Fruit fly (Drosophila melanogaster): ENCODE measurements around the gene CG12229.

The CG12229 gene

dm6 chr3L:17432947-17433346, 3.3 kb downstream of the CG12229 start, which contains the start of gene frc (continued):
- TF ChIP-seq CG34422 (GFP tag; IDR thresholded peaks at IDR 0.05): peak; percentile 66; the same call in 1 of the 3 replicates
- TF ChIP-seq Xrp1 (GFP tag; IDR thresholded peaks at IDR 0.05): 0 out of 2 replicates have a peak, but pooled peaks have one; percentile 13
- no peak for TF ChIP-seq ash1 (GFP tag; optimal IDR thresholded peaks at IDR 0.05)
- peak; percentile 27; the same call in 1 of the 2 replicates for TF ChIP-seq hbn (GFP tag; IDR thresholded peaks at IDR 0.05; ENCODE audit: partially characterized antibody)
- no peak for TF ChIP-seq Side (GFP tag; optimal IDR thresholded peaks at IDR 0.05)
- TF ChIP-seq trh (GFP tag; optimal IDR thresholded peaks at IDR 0.05): no peak
- no peak for TF ChIP-seq cas (GFP tag; IDR thresholded peaks at IDR 0.05)
- peak; percentile 38 for TF ChIP-seq nom (GFP tag; optimal IDR thresholded peaks at IDR 0.05)
- TF ChIP-seq crol (GFP tag; IDR thresholded peaks at IDR 0.05): 0 out of 2 replicates have a peak, but pooled peaks have one; percentile 6
- TF ChIP-seq amos (GFP tag; IDR thresholded peaks at IDR 0.05; ENCODE audit: partially characterized antibody): 0 out of 2 replicates have a peak, but pooled peaks have one; percentile 26
- TF ChIP-seq CG1603 (tag; optimal IDR thresholded peaks at IDR 0.05): peak; percentile 5
- TF ChIP-seq Ets97D (GFP tag; optimal IDR thresholded peaks at IDR 0.05): no peak
- TF ChIP-seq chm (GFP tag; IDR thresholded peaks at IDR 0.05): 0 out of 2 replicates have a peak, but pooled peaks have one; percentile 50
- peak; percentile 40 for TF ChIP-seq CG4617 (GFP tag; optimal IDR thresholded peaks at IDR 0.05; ENCODE audit: borderline replicate concordance)
- peak; percentile 40; the same call in 1 of the 2 replicates for TF ChIP-seq Bgb (GFP tag; IDR thresholded peaks at IDR 0.05; ENCODE audit: partially characterized antibody)
- TF ChIP-seq dysf (GFP tag; IDR thresholded peaks at IDR 0.05): no peak
- no peak for TF ChIP-seq CG10959 (GFP tag; IDR thresholded peaks at IDR 0.05)
- TF ChIP-seq CG2889 (GFP tag; IDR thresholded peaks at IDR 0.05): no peak
- 0 out of 3 replicates have a peak, but pooled peaks have one; percentile 42 for TF ChIP-seq Opbp (GFP tag; IDR thresholded peaks at IDR 0.05; ENCODE audit: partially characterized antibody)
- no peak for TF ChIP-seq Lhr (GFP tag; optimal IDR thresholded peaks at IDR 0.05)
- no peak for TF ChIP-seq Nf-YC (tag; optimal IDR thresholded peaks at IDR 0.05)
- TF ChIP-seq zf30C (GFP tag; optimal IDR thresholded peaks at IDR 0.05): no peak
- TF ChIP-seq stwl (tag; optimal IDR thresholded peaks at IDR 0.05): peak; percentile 8
- TF ChIP-seq croc (GFP tag; conservative IDR thresholded peaks at IDR 0.05): no peak
- no peak for TF ChIP-seq Atf6 (GFP tag; IDR thresholded peaks at IDR 0.05)
- TF ChIP-seq Dbx (GFP tag; IDR thresholded peaks at IDR 0.05): peak; percentile 39; the same call in 1 of the 3 replicates
- TF ChIP-seq CG3995 (GFP tag; optimal IDR thresholded peaks at IDR 0.05): peak; percentile 80
- TF ChIP-seq CG13287 (GFP tag; IDR thresholded peaks at IDR 0.05; ENCODE audit: partially characterized antibody): 0 out of 2 replicates have a peak, but pooled peaks have one; percentile 6
- TF ChIP-seq CG9797 (GFP tag; optimal IDR thresholded peaks at IDR 0.05): peak; percentile 54
- no peak for TF ChIP-seq CG10147 (GFP tag; optimal IDR thresholded peaks at IDR 0.05)
- peak; percentile 73 for TF ChIP-seq Med (GFP tag)
- TF ChIP-seq Hey (tag; optimal IDR thresholded peaks at IDR 0.05): no peak
- 0 out of 3 replicates have a peak, but pooled peaks have one; percentile 14 for TF ChIP-seq CG34224 (GFP tag; IDR thresholded peaks at IDR 0.05; ENCODE audit: partially characterized antibody)
- peak; percentile 45 for TF ChIP-seq HLHmδ (GFP tag; optimal IDR thresholded peaks at IDR 0.05)
- peak; percentile 29 for TF ChIP-seq Jarid2 (GFP tag; optimal IDR thresholded peaks at IDR 0.05)
- peak; percentile 89 for TF ChIP-seq CG12769 (tag; optimal IDR thresholded peaks at IDR 0.05)
- TF ChIP-seq ato (GFP tag; IDR thresholded peaks at IDR 0.05; ENCODE audit: partially characterized antibody): 0 out of 2 replicates have a peak, but pooled peaks have one; percentile 14
- TF ChIP-seq CG1792 (GFP tag; optimal IDR thresholded peaks at IDR 0.05): no peak
- TF ChIP-seq MESR4 (GFP tag; optimal IDR thresholded peaks at IDR 0.05): peak; percentile 77
- TF ChIP-seq CG31388 (GFP tag; optimal IDR thresholded peaks at IDR 0.05): no peak
- peak; percentile 65 for TF ChIP-seq MBD-R2 (GFP tag; IDR thresholded peaks at IDR 0.05)
- no peak for TF ChIP-seq CG15269 (tag; optimal IDR thresholded peaks at IDR 0.05)
- peak; percentile 53 for TF ChIP-seq vvl (GFP tag; IDR thresholded peaks at IDR 0.05)
- no peak for TF ChIP-seq tin (GFP tag; optimal IDR thresholded peaks at IDR 0.05)
- no peak for TF ChIP-seq Six4 (GFP tag; optimal IDR thresholded peaks at IDR 0.05)
- TF ChIP-seq Lim3 (GFP tag; IDR thresholded peaks at IDR 0.05): no peak
- peak; percentile 18 for TF ChIP-seq Deaf1 (tag; optimal IDR thresholded peaks at IDR 0.05)
- no peak for TF ChIP-seq B-H2 (GFP tag; optimal IDR thresholded peaks at IDR 0.05)
- TF ChIP-seq pfk (GFP tag; optimal IDR thresholded peaks at IDR 0.05): no peak
